Worm (Caenorhabditis elegans) whole organism, L2 larva: ENCODE results near the gene F37C4.5.

Experiments used
- C34F6.9 ChIP-seq: fragments of 150-350 bp; optimal IDR thresholded peaks from 2 replicates; lab custom pipeline; 2014; ENCODE audit warnings: missing biosample characterization, missing genetic modification characterization
- F13H6.1 ChIP-seq: sonication (generic microtip); optimal IDR thresholded peaks from 2 replicates; lab custom pipeline; 2016; ENCODE audit warnings: missing genetic modification characterization, missing compliant biosample characterization
- R02D3.7 ChIP-seq: fragments of 150-350 bp; optimal IDR thresholded peaks from 2 replicates; lab custom pipeline; 2014; ENCODE audit warnings: missing biosample characterization, missing genetic modification characterization
- ZK546.5 ChIP-seq: sonication (generic microtip); optimal IDR thresholded peaks from 2 replicates; lab custom pipeline; 2017; ENCODE audit warnings: missing biosample characterization, missing genetic modification characterization
- aly-2 ChIP-seq: fragments of 150-350 bp; optimal IDR thresholded peaks from 2 replicates; lab custom pipeline; 2014; ENCODE audit warnings: missing biosample characterization, missing genetic modification characterization
- blmp-1 ChIP-seq: sonication (generic microtip); optimal IDR thresholded peaks from 2 replicates; lab custom pipeline; 2017; ENCODE audit warnings: missing genetic modification characterization, mild to moderate bottlenecking, missing compliant biosample characterization, antibody characterized with exemption, moderate library complexity; ENCODE audit not compliant: insufficient read depth
- ceh-82 ChIP-seq: fragments of 150-350 bp; optimal IDR thresholded peaks from 2 replicates; lab custom pipeline; 2014; ENCODE audit warnings: missing biosample characterization, missing genetic modification characterization
- crh-2 ChIP-seq: sonication (generic microtip); optimal IDR thresholded peaks from 2 replicates; lab custom pipeline; 2017; ENCODE audit warnings: missing biosample characterization, missing genetic modification characterization
- dmd-4 ChIP-seq: sonication (generic microtip); optimal IDR thresholded peaks from 2 replicates; lab custom pipeline; 2017; ENCODE audit warnings: missing biosample characterization, missing genetic modification characterization
- egl-27 ChIP-seq: sonication (generic microtip); optimal IDR thresholded peaks from 3 replicates; lab custom pipeline; 2017; ENCODE audit warnings: missing biosample characterization, missing genetic modification reagents, missing genetic modification characterization
- elt-1 ChIP-seq: fragments of 150-350 bp; optimal IDR thresholded peaks from 2 replicates; lab custom pipeline; 2014; ENCODE audit warnings: missing biosample characterization, missing genetic modification characterization
- elt-3 ChIP-seq: sonication (generic microtip); optimal IDR thresholded peaks from 2 replicates; lab custom pipeline; 2017; ENCODE audit warnings: missing biosample characterization, missing genetic modification characterization
- fos-1 ChIP-seq: fragments of 150-350 bp; optimal IDR thresholded peaks from 2 replicates; lab custom pipeline; 2014; ENCODE audit warnings: missing biosample characterization, missing genetic modification characterization
- gmeb-1 ChIP-seq: fragments of 150-350 bp; optimal IDR thresholded peaks from 2 replicates; lab custom pipeline; 2014; ENCODE audit warnings: missing biosample characterization, missing genetic modification characterization
- lin-11 ChIP-seq: fragments of 150-350 bp; sonication (generic microtip); optimal IDR thresholded peaks from 2 replicates; lab custom pipeline; 2014; ENCODE audit warnings: missing biosample characterization, missing genetic modification characterization, inconsistent platforms, mixed read lengths
- lin-39 ChIP-seq: fragments of 150-350 bp; optimal IDR thresholded peaks from 2 replicates; lab custom pipeline; 2014; ENCODE audit warnings: missing biosample characterization, missing genetic modification reagents, missing genetic modification characterization
- mdl-1 ChIP-seq, 2 experiments: fragments of 150-350 bp in 1 of 2; sonication (generic microtip) in 1 of 2; optimal IDR thresholded peaks; 2 replicates each; lab custom pipeline; 2017; ENCODE audit warnings: missing biosample characterization in 2 of 2, missing genetic modification characterization in 2 of 2
- nhr-10 ChIP-seq: sonication (generic microtip); optimal IDR thresholded peaks from 2 replicates; lab custom pipeline; 2017; ENCODE audit warnings: missing biosample characterization, missing genetic modification characterization
- nhr-12 ChIP-seq: fragments of 150-350 bp; optimal IDR thresholded peaks from 2 replicates; lab custom pipeline; 2014; ENCODE audit warnings: missing biosample characterization, missing genetic modification characterization
- nhr-21 ChIP-seq: fragments of 150-350 bp; optimal IDR thresholded peaks from 2 replicates; lab custom pipeline; 2014; ENCODE audit warnings: missing biosample characterization, missing genetic modification characterization
- nhr-237 ChIP-seq: fragments of 150-350 bp; optimal IDR thresholded peaks from 2 replicates; lab custom pipeline; 2014; ENCODE audit warnings: missing biosample characterization, missing genetic modification characterization
- nhr-25 ChIP-seq: fragments of 150-350 bp; sonication (generic microtip); optimal IDR thresholded peaks from 3 replicates; lab custom pipeline; 2014; ENCODE audit warnings: missing biosample characterization, missing genetic modification characterization
- nhr-77 ChIP-seq: fragments of 150-350 bp; optimal IDR thresholded peaks from 2 replicates; lab custom pipeline; 2014; ENCODE audit warnings: missing biosample characterization, missing genetic modification characterization
- sem-4 ChIP-seq: fragments of 150-350 bp; optimal IDR thresholded peaks from 2 replicates; lab custom pipeline; 2014; ENCODE audit warnings: missing biosample characterization, missing genetic modification reagents, missing genetic modification characterization
- skn-1 ChIP-seq: sonication (generic microtip); optimal IDR thresholded peaks from 2 replicates; lab custom pipeline; 2017; ENCODE audit warnings: missing biosample characterization, missing genetic modification characterization
- sma-9 ChIP-seq, 2 experiments: fragments of 150-350 bp in 1 of 2; sonication (generic microtip) in 1 of 2; optimal IDR thresholded peaks; 2 replicates each; lab custom pipeline; 2014 to 2016; ENCODE audit warnings: missing genetic modification characterization in 2 of 2, mild to moderate bottlenecking in 1 of 2, missing biosample characterization in 1 of 2, missing compliant biosample characterization in 1 of 2, missing genetic modification reagents in 1 of 2, moderate library complexity in 1 of 2
- unc-39 ChIP-seq: fragments of 150-350 bp; optimal IDR thresholded peaks from 2 replicates; lab custom pipeline; 2014; ENCODE audit warnings: missing biosample characterization, missing genetic modification characterization
- unc-62 ChIP-seq: fragments of 150-350 bp; optimal IDR thresholded peaks from 2 replicates; lab custom pipeline; 2014; ENCODE audit warnings: missing biosample characterization, missing genetic modification reagents, missing genetic modification characterization
- ztf-11 ChIP-seq: sonication (generic microtip); optimal IDR thresholded peaks from 2 replicates; lab custom pipeline; 2017; ENCODE audit warnings: missing biosample characterization, missing genetic modification characterization
- ztf-4 ChIP-seq: fragments of 150-350 bp; optimal IDR thresholded peaks from 2 replicates; lab custom pipeline; 2014; ENCODE audit warnings: missing biosample characterization, missing genetic modification characterization

Gene F37C4.5

ce11 chrIV:3909114-3909513 is 35.5 kb upstream of the F37C4.5 start, which contains the start of gene F56D6.13:
Gene F56D6.13 (plus strand): TSS chrIV:3909414.
- TF ChIP-seq elt-3 (tag; lab: Kevin White, UChicago) (no peak), unc-39 (tag; lab: Kevin White, UChicago) (no peak), ztf-4 (tag; lab: Kevin White, UChicago) (no peak), lin-11 (tag; lab: Kevin White, UChicago) (no peak)

ce11 chrIV:3907506-3908188 is 34.0 kb upstream of the F37C4.5 start, which contains the start of the genes F56D6.22 and F56D6.12:
Gene F56D6.22 (minus strand): TSS chrIV:3907606.
Gene F56D6.12 (plus strand): TSS chrIV:3908138.
- TF ChIP-seq lin-39 (tag; lab: Kevin White, UChicago) (no peak), crh-2 (tag; lab: Kevin White, UChicago) (no peak), nhr-12 (no peak), dmd-4 (tag; lab: Kevin White, UChicago) (no peak), nhr-237 (tag; lab: Kevin White, UChicago) (no peak)

- TF ChIP-seq dmd-4 (tag; lab: Kevin White, UChicago) (no peak), nhr-237 (tag; lab: Kevin White, UChicago) (no peak), C34F6.9 (tag; lab: Kevin White, UChicago) (no peak)
Measured at ce11 chrIV:3906393-3906792, 32.8 kb upstream of the F37C4.5 start, which contains the start of gene F56D6.11. Gene F56D6.11 (minus strand): TSS chrIV:3906493.

ce11 chrIV:3904620-3905019 is 31.0 kb upstream of the F37C4.5 start, which contains the start of gene F56D6.21:
Gene F56D6.21 (plus strand): TSS chrIV:3904920.
- TF ChIP-seq nhr-21 (tag; lab: Kevin White, UChicago) (no peak), nhr-10 (tag; lab: Kevin White, UChicago) (no peak), elt-1 (tag; lab: Kevin White, UChicago) (no peak)
- TF ChIP-seq, all 48 proteins: peak for 0

ce11 chrIV:3902955-3903354 is 29.3 kb upstream of the F37C4.5 start, which contains the start of gene F56D6.6:
Gene F56D6.6 (plus strand): TSS chrIV:3903255.
- TF ChIP-seq ZK546.5 (tag; lab: Kevin White, UChicago) (no peak), nhr-237 (tag; lab: Kevin White, UChicago) (no peak), nhr-12 (no peak), lin-11 (tag; lab: Kevin White, UChicago) (no peak), skn-1 (tag; lab: Kevin White, UChicago) (no peak), elt-3 (tag; lab: Kevin White, UChicago) (no peak), blmp-1 (tag; lab: Kevin White, UChicago) (no peak), nhr-25 (tag; lab: Kevin White, UChicago) (no peak), aly-2 (tag; lab: Kevin White, UChicago) (no peak), sem-4 (no peak), dmd-4 (tag; lab: Kevin White, UChicago) (no peak), F13H6.1 (tag; lab: Kevin White, UChicago) (no peak), unc-62 (GFP tag; lab: Kevin White, UChicago) (no peak), ztf-11 (tag; lab: Kevin White, UChicago) (no peak), R02D3.7 (tag; lab: Kevin White, UChicago) (no peak), sma-9 (GFP tag; optimal IDR thresholded peaks at IDR 0.05; lab: Kevin White, UChicago) (no peak), sma-9 (tag; optimal IDR thresholded peaks at IDR 0.05; lab: Kevin White, UChicago) (no peak), nhr-77 (no peak)
- TF ChIP-seq, all 48 proteins: peak for 0

- no peak for TF ChIP-seq sem-4
- TF ChIP-seq mdl-1 (tag; optimal IDR thresholded peaks at IDR 0.05; lab: Kevin White, UChicago): peak in 1 of 2 experiments; percentile 55
- peak; percentile 48 for TF ChIP-seq crh-2 (tag; lab: Kevin White, UChicago)
- TF ChIP-seq gmeb-1: peak; percentile 72
- TF ChIP-seq blmp-1 (tag; lab: Kevin White, UChicago): no peak
- TF ChIP-seq fos-1 (tag; lab: Kevin White, UChicago): peak; percentile 100
- TF ChIP-seq egl-27 (tag; lab: Kevin White, UChicago): peak; percentile 92
- no peak for TF ChIP-seq lin-39 (tag; lab: Kevin White, UChicago)
- peak; percentile 49 for TF ChIP-seq sma-9 (GFP tag; optimal IDR thresholded peaks at IDR 0.05; lab: Kevin White, UChicago)
- no peak for TF ChIP-seq sma-9 (tag; optimal IDR thresholded peaks at IDR 0.05; lab: Kevin White, UChicago)
- TF ChIP-seq elt-3 (tag; lab: Kevin White, UChicago): no peak
- TF ChIP-seq dmd-4 (tag; lab: Kevin White, UChicago): no peak
- no peak for TF ChIP-seq ceh-82 (tag; lab: Kevin White, UChicago)
- no peak for TF ChIP-seq C34F6.9 (tag; lab: Kevin White, UChicago)
Measured at ce11 chrIV:3899719-3900554, 26.3 kb upstream of the F37C4.5 start, which contains the start of gene srz-62. Gene srz-62 (plus strand): TSS chrIV:3900504.
